Fruit fly (Drosophila melanogaster): ENCODE data around the gene CG2182.

CG2182 gene

DNA sequence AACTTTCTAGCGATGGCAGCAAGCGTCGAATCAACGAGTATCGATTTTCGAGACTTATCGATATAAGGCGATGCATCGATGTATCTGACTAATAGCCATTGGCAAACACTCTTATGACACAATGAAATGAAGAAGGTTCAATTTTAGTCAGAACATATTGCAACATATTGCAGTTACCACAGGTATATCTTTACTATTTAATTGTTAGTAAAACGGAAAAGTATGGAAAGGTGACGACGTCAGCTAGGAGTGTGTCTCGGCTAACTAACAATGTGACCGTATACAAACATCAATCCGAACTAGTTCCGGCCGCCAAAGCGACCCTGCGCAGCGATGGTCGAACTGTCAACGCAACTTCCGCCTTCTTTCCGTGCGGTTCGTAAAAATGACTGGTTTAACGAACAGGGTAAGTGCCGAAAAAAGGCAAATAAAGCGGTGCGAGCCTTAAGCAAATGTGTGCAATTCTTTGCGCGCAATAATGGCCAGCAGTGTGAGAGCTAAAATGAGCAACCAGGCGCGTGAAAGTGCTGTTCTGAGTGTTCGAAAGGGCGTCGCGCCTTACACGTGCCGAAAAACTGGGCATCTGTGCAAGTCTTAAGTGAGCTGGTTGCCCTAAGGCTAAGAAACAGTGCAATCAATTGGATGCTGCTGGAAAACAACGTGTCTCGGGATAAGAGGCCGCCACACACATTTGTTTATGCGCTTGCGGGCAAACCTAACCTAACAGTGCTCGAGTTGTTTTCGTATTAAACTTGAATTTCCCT lies 35.4 kb downstream of the CG2182 start, which contains the start of the genes Dph4, Spec2 and RpL13A (continued):
- TF ChIP-seq fkh (GFP tag; optimal IDR thresholded peaks at IDR 0.05) = peak; percentile 82
- peak; percentile 75 for TF ChIP-seq CG3032 (tag; optimal IDR thresholded peaks at IDR 0.05)
- TF ChIP-seq lz (GFP tag; optimal IDR thresholded peaks at IDR 0.05) = peak; percentile 91
- peak; percentile 93 for TF ChIP-seq net (GFP tag; optimal IDR thresholded peaks at IDR 0.05)
- peak; percentile 89 for TF ChIP-seq Sox102F (GFP tag; optimal IDR thresholded peaks at IDR 0.05)
- peak; percentile 23 for TF ChIP-seq Sox15 (GFP tag; optimal IDR thresholded peaks at IDR 0.05)
- peak; percentile 83 for TF ChIP-seq acj6 (GFP tag; optimal IDR thresholded peaks at IDR 0.05)
- no peak for TF ChIP-seq CG8119 (GFP tag; IDR thresholded peaks at IDR 0.05)
- no peak for TF ChIP-seq eg (GFP tag; IDR thresholded peaks at IDR 0.05)
- no peak for TF ChIP-seq Eip75B (GFP tag; optimal IDR thresholded peaks at IDR 0.05)
- peak; percentile 86 for TF ChIP-seq svp (GFP tag)
- peak; percentile 92 for TF ChIP-seq esn (GFP tag; optimal IDR thresholded peaks at IDR 0.05)
- no peak for TF ChIP-seq CG6163 (GFP tag; IDR thresholded peaks at IDR 0.05)
- no peak for TF ChIP-seq CG15336 (GFP tag; IDR thresholded peaks at IDR 0.05)
- TF ChIP-seq CG4318 (GFP tag; optimal IDR thresholded peaks at IDR 0.05) = no peak
- peak; percentile 8 for TF ChIP-seq Eip93F (GFP tag; optimal IDR thresholded peaks at IDR 0.05)
- TF ChIP-seq CG11902 (GFP tag; optimal IDR thresholded peaks at IDR 0.05) = peak; percentile 48
- no peak for TF ChIP-seq Lpt (GFP tag; optimal IDR thresholded peaks at IDR 0.05)
- peak; percentile 64 for TF ChIP-seq fd59A (GFP tag; optimal IDR thresholded peaks at IDR 0.05)
- TF ChIP-seq spab (GFP tag; optimal IDR thresholded peaks at IDR 0.05) = no peak
- no peak for TF ChIP-seq fd85E (GFP tag; optimal IDR thresholded peaks at IDR 0.05)
- peak; percentile 100 for TF ChIP-seq achi (GFP tag; optimal IDR thresholded peaks at IDR 0.05)
- TF ChIP-seq salr (GFP tag; optimal IDR thresholded peaks at IDR 0.05) = peak in 1 of 2 experiments; percentile 91
- TF ChIP-seq CG6792 (GFP tag; optimal IDR thresholded peaks at IDR 0.05) = peak; percentile 72
- peak; percentile 67 for TF ChIP-seq CG16779 (tag; optimal IDR thresholded peaks at IDR 0.05)
- TF ChIP-seq CG31627 (GFP tag; optimal IDR thresholded peaks at IDR 0.05) = peak; percentile 80
- TF ChIP-seq Met (GFP tag; optimal IDR thresholded peaks at IDR 0.05) = peak; percentile 89
- TF ChIP-seq CG8632 (GFP tag; optimal IDR thresholded peaks at IDR 0.05) = peak; percentile 60
- TF ChIP-seq topi (GFP tag; optimal IDR thresholded peaks at IDR 0.05) = peak; percentile 79
- TF ChIP-seq CG6854 (GFP tag; optimal IDR thresholded peaks at IDR 0.05) = peak; percentile 95
- no peak for TF ChIP-seq Gug (GFP tag; IDR thresholded peaks at IDR 0.05)
- TF ChIP-seq Sox14 (GFP tag; optimal IDR thresholded peaks at IDR 0.05) = peak; percentile 81
- peak; percentile 83 for TF ChIP-seq CG1621 (tag; optimal IDR thresholded peaks at IDR 0.05)
- TF ChIP-seq Hr4 (GFP tag; optimal IDR thresholded peaks at IDR 0.05) = no peak
- TF ChIP-seq CG6276 (GFP tag; optimal IDR thresholded peaks at IDR 0.05) = no peak
- peak; percentile 86 for TF ChIP-seq CG7368 (GFP tag; optimal IDR thresholded peaks at IDR 0.05)
- TF ChIP-seq CG6808 (GFP tag; optimal IDR thresholded peaks at IDR 0.05) = peak; percentile 83

DNA sequence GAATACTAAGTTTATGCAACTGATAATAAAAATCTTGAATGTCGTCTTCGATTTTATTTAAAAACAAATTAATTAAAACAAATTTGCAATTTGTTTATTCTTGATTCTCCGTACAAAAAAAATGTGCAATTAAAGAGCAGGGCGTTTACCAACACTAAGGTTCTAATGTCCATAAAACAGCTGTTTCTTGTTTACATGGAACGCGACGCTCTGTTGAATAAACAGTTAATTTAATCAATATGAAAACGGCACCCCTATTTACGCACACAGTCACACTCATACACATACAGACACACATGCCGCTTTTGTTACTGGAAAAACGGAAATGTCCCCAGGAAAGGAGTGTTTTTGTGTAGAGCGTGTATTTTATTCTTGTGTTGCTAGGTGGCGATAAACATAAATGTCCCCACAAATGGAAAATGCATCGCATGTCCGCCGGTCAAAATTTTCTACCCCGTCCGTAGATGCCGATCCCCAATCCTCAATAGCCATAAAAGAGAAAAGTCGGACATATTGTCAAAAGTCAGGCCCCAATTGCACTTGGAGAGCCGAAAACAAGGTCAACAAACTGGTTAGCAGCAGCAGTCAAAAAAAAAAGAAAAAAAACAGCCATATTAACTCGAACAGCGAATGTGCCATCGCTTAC lies 36.6 kb downstream of the CG2182 start:
- TF ChIP-seq svp (GFP tag) (no peak), Blimp-1 (GFP tag; optimal IDR thresholded peaks at IDR 0.05) (no peak), Eip75B (GFP tag; optimal IDR thresholded peaks at IDR 0.05) (no peak), esn (GFP tag; optimal IDR thresholded peaks at IDR 0.05) (peak; percentile 34), CG34406 (GFP tag; optimal IDR thresholded peaks at IDR 0.05) (no peak), CG1621 (tag; optimal IDR thresholded peaks at IDR 0.05) (peak; percentile 31), Ets21C (GFP tag; optimal IDR thresholded peaks at IDR 0.05) (no peak), CG3032 (tag; optimal IDR thresholded peaks at IDR 0.05) (no peak), lz (GFP tag; optimal IDR thresholded peaks at IDR 0.05) (peak; percentile 14), CG31627 (GFP tag; optimal IDR thresholded peaks at IDR 0.05) (no peak), spab (GFP tag; optimal IDR thresholded peaks at IDR 0.05) (peak; percentile 8), CG7368 (GFP tag; optimal IDR thresholded peaks at IDR 0.05) (no peak), CG8319 (GFP tag; optimal IDR thresholded peaks at IDR 0.05) (no peak), Ets96B (tag; optimal IDR thresholded peaks at IDR 0.05) (no peak), CG10669 (GFP tag; optimal IDR thresholded peaks at IDR 0.05) (peak; percentile 29), fd59A (GFP tag; optimal IDR thresholded peaks at IDR 0.05) (peak; percentile 8), Sox14 (GFP tag; optimal IDR thresholded peaks at IDR 0.05) (no peak), CG10631 (GFP tag; optimal IDR thresholded peaks at IDR 0.05) (no peak), achi (GFP tag; optimal IDR thresholded peaks at IDR 0.05) (peak; percentile 11), topi (GFP tag; optimal IDR thresholded peaks at IDR 0.05) (peak; percentile 47), CG16779 (tag; optimal IDR thresholded peaks at IDR 0.05) (peak; percentile 28), eg (GFP tag; IDR thresholded peaks at IDR 0.05) (no peak), Lpt (GFP tag; optimal IDR thresholded peaks at IDR 0.05) (no peak), dsx (GFP tag; optimal IDR thresholded peaks at IDR 0.05; ENCODE audit: poor library complexity, severe bottlenecking) (no peak), cyc (GFP tag; optimal IDR thresholded peaks at IDR 0.05) (no peak), dac (GFP tag; optimal IDR thresholded peaks at IDR 0.05) (no peak), CG6163 (GFP tag; IDR thresholded peaks at IDR 0.05) (no peak)

Data from whole organism, prepupa.